Worm (Caenorhabditis elegans) whole organism, L4 larva: ENCODE data around the gene F52H2.5.

Experiments used
- D1046.2 ChIP-seq: fragments of 200-800 bp; sonication (Bioruptor generic); IDR thresholded peaks from 2 replicates; pipeline ENCODE4 v1.3.6; 2022; ENCODE audit warnings: missing genetic modification characterization, missing compliant biosample characterization
- F26F4.8 ChIP-seq: fragments of 200-800 bp; sonication (Bioruptor generic); conservative IDR thresholded peaks from 2 replicates; pipeline ENCODE4 v1.3.6; 2022; ENCODE audit warnings: missing genetic modification characterization, missing compliant biosample characterization
- F49E8.2 ChIP-seq: sonication (generic microtip); optimal IDR thresholded peaks from 2 replicates; lab custom pipeline; 2016; ENCODE audit warnings: missing compliant biosample characterization, mild to moderate bottlenecking, missing genetic modification characterization, borderline replicate concordance
- Y105C5A.15 ChIP-seq: fragments of 200-800 bp; sonication (Bioruptor generic); IDR thresholded peaks from 2 replicates; pipeline ENCODE4 v1.3.6; 2022; ENCODE audit warnings: missing genetic modification characterization, missing compliant biosample characterization
- Y48G9A.11 ChIP-seq: fragments of 200-800 bp; sonication (Bioruptor generic); IDR thresholded peaks from 2 replicates; pipeline ENCODE4 v1.3.6; 2022; ENCODE audit warnings: missing genetic modification reagents, missing genetic modification characterization, missing compliant biosample characterization
- ZK337.2 ChIP-seq: fragments of 200-800 bp; sonication (Bioruptor generic); IDR thresholded peaks from 2 replicates; pipeline ENCODE4 v1.3.6; 2022; ENCODE audit warnings: missing genetic modification reagents, missing genetic modification characterization, missing compliant biosample characterization
- aha-1 ChIP-seq: fragments of 150-350 bp; peaks from one replicate; lab custom pipeline; 2014; ENCODE audit warnings: missing biosample characterization, missing genetic modification characterization
- arid-1 ChIP-seq: fragments of 200-800 bp; sonication (Bioruptor generic); conservative IDR thresholded peaks from 2 replicates; pipeline ENCODE4 v1.3.6; 2022; ENCODE audit warnings: missing genetic modification reagents, missing genetic modification characterization, missing compliant biosample characterization
- attf-4 ChIP-seq: sonication (generic microtip); optimal IDR thresholded peaks from 3 replicates; lab custom pipeline; 2017; ENCODE audit warnings: missing biosample characterization, missing genetic modification characterization
- ceh-32 ChIP-seq: sonication (generic microtip); optimal IDR thresholded peaks from 2 replicates; lab custom pipeline; 2016; ENCODE audit warnings: mild to moderate bottlenecking, missing genetic modification characterization, missing compliant biosample characterization; ENCODE audit not compliant: poor library complexity
- ceh-62 ChIP-seq: sonication (generic microtip); optimal IDR thresholded peaks from 2 replicates; lab custom pipeline; 2017; ENCODE audit warnings: missing biosample characterization, missing genetic modification characterization
- ceh-82 ChIP-seq: sonication (generic microtip); optimal IDR thresholded peaks from 2 replicates; lab custom pipeline; 2017; ENCODE audit warnings: missing biosample characterization, missing genetic modification characterization
- ces-1 ChIP-seq: fragments of 150-350 bp; sonication (generic microtip); optimal IDR thresholded peaks from 4 replicates; lab custom pipeline; 2014; ENCODE audit warnings: missing biosample characterization, missing genetic modification reagents, missing genetic modification characterization
- cey-2 ChIP-seq: sonication (generic microtip); optimal IDR thresholded peaks from 3 replicates; lab custom pipeline; 2017; ENCODE audit warnings: missing genetic modification characterization, mild to moderate bottlenecking, missing compliant biosample characterization, antibody characterized with exemption, borderline replicate concordance; ENCODE audit not compliant: insufficient read depth
- daf-12 ChIP-seq: fragments of 150-350 bp; optimal IDR thresholded peaks from 2 replicates; lab custom pipeline; 2014; ENCODE audit warnings: missing biosample characterization, missing genetic modification reagents, missing genetic modification characterization
- daf-19 ChIP-seq: fragments of 200-800 bp; sonication (Bioruptor generic); conservative IDR thresholded peaks from 2 replicates; pipeline ENCODE4 v1.3.6; 2022; ENCODE audit warnings: missing genetic modification characterization, missing compliant biosample characterization
- daf-8 ChIP-seq: fragments of 200-800 bp; sonication (Bioruptor generic); IDR thresholded peaks from 2 replicates; pipeline ENCODE4 v1.3.6; 2022; ENCODE audit warnings: missing genetic modification characterization, missing compliant biosample characterization
- dmd-8 ChIP-seq: fragments of 200-800 bp; sonication (Bioruptor generic); IDR thresholded peaks from 2 replicates; pipeline ENCODE4 v1.3.6; 2022; ENCODE audit warnings: missing genetic modification characterization, missing compliant biosample characterization
- dmd-9 ChIP-seq: fragments of 200-800 bp; sonication (Bioruptor generic); IDR thresholded peaks from 2 replicates; pipeline ENCODE4 v1.3.6; 2022; ENCODE audit warnings: missing genetic modification reagents, missing genetic modification characterization, missing compliant biosample characterization
- duxl-1 ChIP-seq: sonication (generic microtip); optimal IDR thresholded peaks from 2 replicates; lab custom pipeline; 2016; ENCODE audit warnings: mild to moderate bottlenecking, missing genetic modification characterization, moderate library complexity, missing compliant biosample characterization; ENCODE audit not compliant: poor library complexity
- fos-1 ChIP-seq: fragments of 150-350 bp; optimal IDR thresholded peaks from 2 replicates; lab custom pipeline; 2014; ENCODE audit warnings: missing biosample characterization, missing genetic modification characterization
- gei-8 ChIP-seq: fragments of 200-800 bp; sonication (Bioruptor generic); optimal IDR thresholded peaks from 2 replicates; lab custom pipeline; 2018; ENCODE audit warnings: mild to moderate bottlenecking, missing genetic modification characterization, missing compliant biosample characterization
- hlh-11 ChIP-seq: fragments of 200-800 bp; sonication (Bioruptor generic); optimal IDR thresholded peaks from 2 replicates; lab custom pipeline; 2018; ENCODE audit warnings: mild to moderate bottlenecking, missing genetic modification characterization, missing compliant biosample characterization
- hlh-30 ChIP-seq: sonication (generic microtip); optimal IDR thresholded peaks from 2 replicates; lab custom pipeline; 2017; ENCODE audit warnings: antibody characterized with exemption, mild to moderate bottlenecking, missing genetic modification characterization, missing compliant biosample characterization; ENCODE audit not compliant: insufficient read depth
- hmg-1.1 ChIP-seq: fragments of 200-800 bp; sonication (Bioruptor generic); IDR thresholded peaks from 2 replicates; pipeline ENCODE4 v1.3.6; 2022; ENCODE audit warnings: missing genetic modification reagents, missing genetic modification characterization, missing compliant biosample characterization
- jun-1 ChIP-seq: fragments of 150-350 bp; optimal IDR thresholded peaks from 2 replicates; lab custom pipeline; 2014; ENCODE audit warnings: missing biosample characterization, missing genetic modification reagents, missing genetic modification characterization
- lin-13 ChIP-seq: fragments of 150-350 bp; optimal IDR thresholded peaks from 2 replicates; lab custom pipeline; 2014; ENCODE audit warnings: missing biosample characterization, missing genetic modification reagents, missing genetic modification characterization
- lin-15B ChIP-seq: fragments of 150-350 bp; sonication (generic microtip); optimal IDR thresholded peaks from 3 replicates; lab custom pipeline; 2014; ENCODE audit warnings: missing biosample characterization, missing genetic modification characterization
- lin-38 ChIP-seq: fragments of 200-800 bp; sonication (Bioruptor generic); IDR thresholded peaks from 2 replicates; pipeline ENCODE4 v1.3.6; 2022; ENCODE audit warnings: missing genetic modification reagents, missing genetic modification characterization, missing compliant biosample characterization
- madf-5 ChIP-seq, 2 experiments: fragments of 200-800 bp; sonication (Bioruptor generic); IDR thresholded peaks; 2 replicates each; pipeline ENCODE4 v1.3.6; 2022; ENCODE audit warnings: missing compliant biosample characterization in 2 of 2, missing genetic modification characterization in 2 of 2
- madf-9 ChIP-seq: fragments of 200-800 bp; sonication (Bioruptor generic); conservative IDR thresholded peaks from 2 replicates; pipeline ENCODE4 v1.3.6; 2022; ENCODE audit warnings: missing genetic modification reagents, missing genetic modification characterization, missing compliant biosample characterization
- mdl-1 ChIP-seq, 2 experiments: fragments of 150-350 bp in 1 of 2; sonication (generic microtip) in 1 of 2; optimal IDR thresholded peaks; 2 replicates each; lab custom pipeline; 2014 to 2017; ENCODE audit warnings: missing biosample characterization in 2 of 2, missing genetic modification characterization in 2 of 2
- mdt-29 ChIP-seq: fragments of 200-800 bp; sonication (Bioruptor generic); IDR thresholded peaks from 2 replicates; pipeline ENCODE4 v1.3.6; 2022; ENCODE audit warnings: missing genetic modification reagents, missing genetic modification characterization, missing compliant biosample characterization
- mxl-2 ChIP-seq: fragments of 200-800 bp; sonication (Bioruptor generic); conservative IDR thresholded peaks from 2 replicates; pipeline ENCODE4 v1.3.6; 2022; ENCODE audit warnings: missing genetic modification reagents, missing genetic modification characterization, missing compliant biosample characterization
- nhr-10 ChIP-seq: fragments of 150-350 bp; optimal IDR thresholded peaks from 2 replicates; lab custom pipeline; 2014; ENCODE audit warnings: missing biosample characterization, missing genetic modification characterization
- nhr-102 ChIP-seq: sonication (generic microtip); optimal IDR thresholded peaks from 2 replicates; lab custom pipeline; 2016; ENCODE audit warnings: mild to moderate bottlenecking, missing genetic modification characterization, moderate library complexity, missing compliant biosample characterization
- nhr-11 ChIP-seq: fragments of 150-350 bp; optimal IDR thresholded peaks from 2 replicates; lab custom pipeline; 2014; ENCODE audit warnings: missing biosample characterization, missing genetic modification characterization
- nhr-111 ChIP-seq: fragments of 200-800 bp; sonication (Bioruptor generic); optimal IDR thresholded peaks from 2 replicates; lab custom pipeline; 2018; ENCODE audit warnings: mild to moderate bottlenecking, missing genetic modification characterization, missing compliant biosample characterization
- nhr-28 ChIP-seq: fragments of 150-350 bp; optimal IDR thresholded peaks from 2 replicates; lab custom pipeline; 2014; ENCODE audit warnings: missing biosample characterization, missing genetic modification characterization
- nhr-41 ChIP-seq: fragments of 200-800 bp; sonication (Bioruptor generic); IDR thresholded peaks from 2 replicates; pipeline ENCODE4 v1.3.6; 2022; ENCODE audit warnings: missing genetic modification reagents, missing genetic modification characterization, missing compliant biosample characterization
- nhr-42 ChIP-seq: fragments of 200-800 bp; sonication (Bioruptor generic); IDR thresholded peaks from 2 replicates; pipeline ENCODE4 v1.3.6; 2022; ENCODE audit warnings: missing genetic modification characterization, missing compliant biosample characterization
- nhr-76 ChIP-seq: fragments of 150-350 bp; optimal IDR thresholded peaks from 2 replicates; lab custom pipeline; 2014; ENCODE audit warnings: missing biosample characterization, missing genetic modification characterization
- pha-4 ChIP-seq, 2 experiments: fragments of 150-350 bp in 1 of 2; fragments of 200-800 bp in 1 of 2; sonication (Bioruptor generic) in 1 of 2; IDR thresholded peaks in 1 of 2; optimal IDR thresholded peaks in 1 of 2; 2 replicates each; pipeline versions ENCODE4 v1.3.6 to Lab custom; 2014 to 2022; ENCODE audit warnings: missing genetic modification characterization in 2 of 2, missing genetic modification reagents in 2 of 2, missing biosample characterization in 1 of 2, missing compliant biosample characterization in 1 of 2
- saeg-2 ChIP-seq: fragments of 200-800 bp; sonication (Bioruptor generic); IDR thresholded peaks from 2 replicates; pipeline ENCODE4 v1.3.6; 2022; ENCODE audit warnings: missing genetic modification reagents, missing genetic modification characterization, missing compliant biosample characterization
- set-16 ChIP-seq: fragments of 200-800 bp; sonication (Bioruptor generic); IDR thresholded peaks from 2 replicates; pipeline ENCODE4 v1.3.6; 2022; ENCODE audit warnings: missing genetic modification reagents, missing genetic modification characterization, missing compliant biosample characterization
- snpc-4 ChIP-seq: fragments of 150-350 bp; optimal IDR thresholded peaks from 2 replicates; lab custom pipeline; 2014; ENCODE audit warnings: missing biosample characterization, missing genetic modification characterization
- spr-1 ChIP-seq: sonication (generic microtip); optimal IDR thresholded peaks from 2 replicates; lab custom pipeline; 2016; ENCODE audit warnings: mild to moderate bottlenecking, missing genetic modification characterization, missing compliant biosample characterization
- tra-1 ChIP-seq: fragments of 200-800 bp; sonication (Bioruptor generic); IDR thresholded peaks from 2 replicates; pipeline ENCODE4 v1.3.6; 2022; ENCODE audit warnings: missing genetic modification reagents, missing genetic modification characterization, missing compliant biosample characterization
- zip-2 ChIP-seq: fragments of 150-350 bp; optimal IDR thresholded peaks from 2 replicates; lab custom pipeline; 2014; ENCODE audit warnings: missing biosample characterization, missing genetic modification characterization
- ztf-7 ChIP-seq: fragments of 150-350 bp; optimal IDR thresholded peaks from 2 replicates; lab custom pipeline; 2014; ENCODE audit warnings: missing biosample characterization, missing genetic modification characterization

F52H2.5 gene

DNA sequence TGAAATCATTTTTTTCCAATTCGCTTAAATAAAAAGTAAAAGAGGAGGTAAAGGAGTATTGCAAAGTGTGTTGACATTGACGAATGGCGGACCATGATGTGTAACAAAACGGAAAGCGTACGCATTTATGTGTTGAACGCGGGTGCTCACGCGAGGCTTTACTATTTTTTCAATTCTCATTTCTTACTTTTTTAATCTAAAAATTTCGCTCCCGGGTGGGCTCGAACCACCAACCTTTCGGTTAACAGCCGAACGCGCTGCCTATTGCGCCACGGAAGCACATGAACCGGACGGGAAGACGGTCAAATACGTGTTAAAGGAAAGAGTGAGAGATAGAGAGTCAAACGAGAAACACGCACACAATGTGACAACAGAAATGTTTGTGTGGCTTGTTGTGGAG is 10.6 kb downstream of the F52H2.5 start (continued):
- TF ChIP-seq mdt-29 (0 out of 2 replicates have a peak, but pooled peaks have one; percentile 47), F49E8.2 (tag; lab: Kevin White, UChicago) (peak; percentile 41), arid-1 (GFP tag; lab: Robert Waterston, UW) (peak; percentile 73), daf-19 (GFP tag; lab: Robert Waterston, UW) (peak; percentile 79), ZK337.2 (peak; percentile 51; the same call in 1 of the 2 replicates), ceh-32 (tag; lab: Kevin White, UChicago) (peak; percentile 68), lin-15B (tag; lab: Kevin White, UChicago) (no peak), cey-2 (tag; lab: Kevin White, UChicago) (no peak), ceh-62 (tag; lab: Kevin White, UChicago) (no peak), nhr-102 (tag; lab: Kevin White, UChicago) (peak; percentile 57), saeg-2 (GFP tag; lab: Robert Waterston, UW) (no peak), gei-8 (GFP tag; lab: Kevin White, UChicago) (peak; percentile 75), lin-13 (GFP tag; lab: Kevin White, UChicago) (peak; percentile 71), lin-38 (peak; percentile 69), F26F4.8 (GFP tag; lab: Robert Waterston, UW) (peak; percentile 77; the same call in 1 of the 2 replicates), ces-1 (GFP tag; lab: Kevin White, UChicago) (no peak), nhr-41 (GFP tag; lab: Robert Waterston, UW) (peak; percentile 88), dmd-8 (peak; percentile 89), zip-2 (tag; lab: Kevin White, UChicago) (peak; percentile 57), aha-1 (tag; lab: Kevin White, UChicago) (peak; percentile 92), nhr-11 (tag; lab: Kevin White, UChicago) (peak; percentile 75), dmd-9 (0 out of 2 replicates have a peak, but pooled peaks have one; percentile 50), pha-4 (GFP tag; IDR thresholded peaks at IDR 0.05; lab: Robert Waterston, UW) (peak; percentile 81), pha-4 (tag; optimal IDR thresholded peaks at IDR 0.05; lab: Kevin White, UChicago) (no peak), Y105C5A.15 (peak; percentile 46; the same call in 1 of the 2 replicates), nhr-76 (tag; lab: Kevin White, UChicago) (no peak), fos-1 (tag; lab: Kevin White, UChicago) (no peak), nhr-42 (GFP tag; lab: Robert Waterston, UW) (peak; percentile 79), hmg-1.1 (GFP tag; lab: Robert Waterston, UW) (peak; percentile 94), daf-12 (tag; lab: Kevin White, UChicago) (no peak), set-16 (peak; percentile 28; the same call in 1 of the 2 replicates), tra-1 (GFP tag; lab: Robert Waterston, UW) (no peak), nhr-10 (tag; lab: Kevin White, UChicago) (no peak), nhr-111 (GFP tag; lab: Kevin White, UChicago) (peak; percentile 11), duxl-1 (tag; lab: Kevin White, UChicago) (peak; percentile 34), mxl-2 (GFP tag; lab: Robert Waterston, UW) (0 out of 2 replicates have a peak, but pooled peaks have one; percentile 30), madf-9 (GFP tag; lab: Robert Waterston, UW) (peak; percentile 55), ztf-7 (tag; lab: Kevin White, UChicago) (peak; percentile 33), D1046.2 (GFP tag; lab: Robert Waterston, UW) (no peak), snpc-4 (tag; lab: Kevin White, UChicago) (no peak), nhr-28 (tag; lab: Kevin White, UChicago) (peak; percentile 64), Y48G9A.11 (GFP tag; lab: Robert Waterston, UW) (peak; percentile 77), hlh-11 (tag; lab: Kevin White, UChicago) (peak; percentile 75), spr-1 (tag; lab: Kevin White, UChicago) (peak; percentile 66), ceh-82 (tag; lab: Kevin White, UChicago) (no peak), attf-4 (tag; lab: Kevin White, UChicago) (no peak), hlh-30 (tag; lab: Kevin White, UChicago) (peak; percentile 75), madf-5 (GFP tag; IDR thresholded peaks at IDR 0.05; lab: Robert Waterston, UW) (peak; percentile 68 to 91; a peak in 2 of 4 replicates), jun-1 (peak; percentile 58), mdl-1 (tag; optimal IDR thresholded peaks at IDR 0.05; lab: Kevin White, UChicago) (peak in 1 of 2 experiments; percentile 23), daf-8 (GFP tag; lab: Robert Waterston, UW) (no peak)
